Fruit fly (Drosophila melanogaster) whole organism, embryonic: Measurements from ENCODE around the gene Jhbp5.

Experiments
- ATbp ChIP-seq: fragments of 200-800 bp; sonication (Bioruptor generic); optimal IDR thresholded peaks from 2 replicates; lab custom pipeline; 2017; ENCODE audit warnings: missing biosample characterization, mild to moderate bottlenecking, missing genetic modification characterization, missing genetic modification reagents
- Bdp1 ChIP-seq: fragments of 200-800 bp; sonication (Bioruptor generic); optimal IDR thresholded peaks from 3 replicates; lab custom pipeline; 2016; ENCODE audit warnings: missing biosample characterization, missing genetic modification characterization
- CG10267 ChIP-seq: fragments of 200-800 bp; sonication (Bioruptor generic); optimal IDR thresholded peaks from 2 replicates; lab custom pipeline; 2018; ENCODE audit warnings: missing biosample characterization, mild to moderate bottlenecking, missing genetic modification characterization, moderate library complexity
- CG10366 ChIP-seq: fragments of 200-800 bp; sonication (Bioruptor generic); IDR thresholded peaks from 2 replicates; pipeline ENCODE4 v1.3.6; 2022; ENCODE audit warnings: missing biosample characterization, missing genetic modification characterization
- CG12155 ChIP-seq: fragments of 200-800 bp; sonication (Bioruptor generic); optimal IDR thresholded peaks from 3 replicates; lab custom pipeline; 2016; ENCODE audit warnings: missing biosample characterization, missing genetic modification characterization
- CG12299 ChIP-seq: fragments of 200-800 bp; sonication (Bioruptor generic); optimal IDR thresholded peaks from 2 replicates; lab custom pipeline; 2018; ENCODE audit warnings: missing biosample characterization, mild to moderate bottlenecking, missing genetic modification characterization
- CG12391 ChIP-seq: fragments of 200-800 bp; sonication (Bioruptor generic); optimal IDR thresholded peaks from 3 replicates; lab custom pipeline; 2018; ENCODE audit warnings: missing biosample characterization, mild to moderate bottlenecking, missing genetic modification characterization, moderate library complexity
- CG13894 ChIP-seq: fragments of 200-800 bp; sonication (Bioruptor generic); optimal IDR thresholded peaks from 3 replicates; lab custom pipeline; 2018; ENCODE audit warnings: missing biosample characterization, mild to moderate bottlenecking, missing genetic modification characterization, moderate library complexity
- CG14860 ChIP-seq: fragments of 200-800 bp; sonication (Bioruptor generic); IDR thresholded peaks from 3 replicates; pipeline ENCODE4 v1.3.6; 2022; ENCODE audit warnings: missing biosample characterization, missing genetic modification characterization; ENCODE audit not compliant: partially characterized antibody
- CG15696 ChIP-seq: fragments of 200-800 bp; sonication (Bioruptor generic); optimal IDR thresholded peaks from 2 replicates; lab custom pipeline; 2019; ENCODE audit warnings: missing biosample characterization, mild to moderate bottlenecking, missing genetic modification characterization, moderate library complexity
- CG17802 ChIP-seq: fragments of 200-800 bp; sonication (Bioruptor generic); optimal IDR thresholded peaks from 2 replicates; lab custom pipeline; 2018; ENCODE audit warnings: missing biosample characterization, mild to moderate bottlenecking, missing genetic modification characterization, moderate library complexity
- CG18764 ChIP-seq: fragments of 200-800 bp; sonication (Bioruptor generic); optimal IDR thresholded peaks from 3 replicates; lab custom pipeline; 2016; ENCODE audit warnings: missing biosample characterization, missing genetic modification characterization
- CG30431 ChIP-seq: fragments of 200-800 bp; sonication (Bioruptor generic); optimal IDR thresholded peaks from 2 replicates; lab custom pipeline; 2017; ENCODE audit warnings: missing biosample characterization, missing genetic modification characterization
- CG34376 ChIP-seq: fragments of 200-800 bp; sonication (Bioruptor generic); optimal IDR thresholded peaks from 2 replicates; lab custom pipeline; 2018; ENCODE audit warnings: missing biosample characterization, mild to moderate bottlenecking, missing genetic modification characterization
- CG3726 ChIP-seq: fragments of 200-800 bp; sonication (Bioruptor generic); IDR thresholded peaks from 3 replicates; pipeline ENCODE4, ENCODE4 v1.3.6; 2022; ENCODE audit warnings: missing biosample characterization, missing genetic modification characterization
- CG42726 ChIP-seq: fragments of 200-800 bp; sonication (Bioruptor generic); IDR thresholded peaks from 2 replicates; pipeline ENCODE4 v1.3.6; 2022; ENCODE audit warnings: missing biosample characterization, missing genetic modification characterization; ENCODE audit not compliant: partially characterized antibody
- CG6765 ChIP-seq: fragments of 200-800 bp; sonication (Bioruptor generic); optimal IDR thresholded peaks from 3 replicates; lab custom pipeline; 2017; ENCODE audit warnings: missing biosample characterization, mild to moderate bottlenecking, missing genetic modification characterization
- CG7987 ChIP-seq: fragments of 200-800 bp; sonication (Bioruptor generic); optimal IDR thresholded peaks from 2 replicates; lab custom pipeline; 2018; ENCODE audit warnings: missing biosample characterization, mild to moderate bottlenecking, missing genetic modification characterization, moderate library complexity
- CG9817 ChIP-seq: fragments of 200-800 bp; sonication (Bioruptor generic); optimal IDR thresholded peaks from 2 replicates; lab custom pipeline; 2018; ENCODE audit warnings: missing biosample characterization, mild to moderate bottlenecking, missing genetic modification characterization, moderate library complexity
- CG9932 ChIP-seq: fragments of 200-800 bp; sonication (Bioruptor generic); IDR thresholded peaks from 2 replicates; pipeline ENCODE4 v1.3.6; 2022; ENCODE audit warnings: missing biosample characterization, missing genetic modification characterization
- Dip3 ChIP-seq: fragments of 200-800 bp; sonication (Bioruptor generic); optimal IDR thresholded peaks from 3 replicates; lab custom pipeline; 2016; ENCODE audit warnings: missing biosample characterization, missing genetic modification characterization
- Doc3 ChIP-seq: fragments of 200-800 bp; sonication (Bioruptor generic); IDR thresholded peaks from 3 replicates; pipeline ENCODE4 v1.3.6; 2022; ENCODE audit warnings: missing biosample characterization, missing genetic modification characterization; ENCODE audit not compliant: partially characterized antibody
- HLHmδ ChIP-seq: fragments of 200-800 bp; sonication (Bioruptor generic); optimal IDR thresholded peaks from 2 replicates; lab custom pipeline; 2018; ENCODE audit warnings: missing biosample characterization, mild to moderate bottlenecking, missing genetic modification characterization, moderate library complexity
- Hey ChIP-seq: fragments of 200-800 bp; sonication (Bioruptor generic); optimal IDR thresholded peaks from 3 replicates; lab custom pipeline; 2018; ENCODE audit warnings: missing biosample characterization, mild to moderate bottlenecking, missing genetic modification characterization
- Hr78 ChIP-seq, 2 experiments: fragments of 200-800 bp in 1 of 2; fragments of >200 bp in 1 of 2; sonication (Bioruptor generic) in 1 of 2; optimal IDR thresholded peaks; 2 replicates each; lab custom pipeline; 2017 to 2019; ENCODE audit warnings: missing biosample characterization in 2 of 2, missing genetic modification characterization in 2 of 2, mild to moderate bottlenecking in 1 of 2, moderate library complexity in 1 of 2
- Hsf ChIP-seq: fragments of 200-800 bp; sonication (Bioruptor generic); optimal IDR thresholded peaks from 3 replicates; lab custom pipeline; 2016; ENCODE audit warnings: missing biosample characterization, missing genetic modification characterization
- MESR4 ChIP-seq: fragments of 200-800 bp; sonication (Bioruptor generic); optimal IDR thresholded peaks from 2 replicates; lab custom pipeline; 2018; ENCODE audit warnings: missing biosample characterization, mild to moderate bottlenecking, missing genetic modification characterization, moderate library complexity
- NC2α ChIP-seq: fragments of 200-800 bp; sonication (Bioruptor generic); optimal IDR thresholded peaks from 2 replicates; lab custom pipeline; 2016; ENCODE audit warnings: missing biosample characterization, missing genetic modification characterization
- Taf1 ChIP-seq: fragments of 200-800 bp; sonication (Bioruptor generic); IDR thresholded peaks from 2 replicates; pipeline ENCODE4 v1.3.6; 2022; ENCODE audit warnings: missing biosample characterization, missing genetic modification characterization
- ara ChIP-seq: fragments of 200-800 bp; sonication (Bioruptor generic); IDR thresholded peaks from 2 replicates; pipeline ENCODE4 v1.3.6; 2022; ENCODE audit warnings: missing biosample characterization, missing genetic modification characterization
- az2 ChIP-seq: fragments of 200-800 bp; sonication (Bioruptor generic); optimal IDR thresholded peaks from 3 replicates; lab custom pipeline; 2016; ENCODE audit warnings: missing biosample characterization, missing genetic modification characterization
- cwo ChIP-seq: fragments of 200-800 bp; sonication (Bioruptor generic); optimal IDR thresholded peaks from 3 replicates; lab custom pipeline; 2017; ENCODE audit warnings: missing biosample characterization, missing genetic modification characterization, mild to moderate bottlenecking, moderate library complexity, missing genetic modification reagents
- dm ChIP-seq: fragments of 200-800 bp; sonication (Bioruptor generic); optimal IDR thresholded peaks from 3 replicates; lab custom pipeline; 2016; ENCODE audit warnings: missing biosample characterization, missing genetic modification characterization
- dmrt11E ChIP-seq: fragments of 200-800 bp; sonication (Bioruptor generic); optimal IDR thresholded peaks from 3 replicates; lab custom pipeline; 2018; ENCODE audit warnings: missing biosample characterization, mild to moderate bottlenecking, missing genetic modification characterization, moderate library complexity
- fd3F ChIP-seq: fragments of 200-800 bp; sonication (Bioruptor generic); optimal IDR thresholded peaks from 2 replicates; lab custom pipeline; 2018; ENCODE audit warnings: missing biosample characterization, mild to moderate bottlenecking, missing genetic modification characterization, moderate library complexity
- fd96Cb ChIP-seq: fragments of 200-800 bp; sonication (Bioruptor generic); optimal IDR thresholded peaks from 2 replicates; lab custom pipeline; 2018; ENCODE audit warnings: missing biosample characterization, mild to moderate bottlenecking, missing genetic modification characterization, moderate library complexity
- fu2 ChIP-seq: fragments of 200-800 bp; sonication (Bioruptor generic); optimal IDR thresholded peaks from 2 replicates; lab custom pipeline; 2016; ENCODE audit warnings: missing biosample characterization, missing genetic modification characterization
- gem ChIP-seq: fragments of 200-800 bp; sonication (Bioruptor generic); optimal IDR thresholded peaks from 2 replicates; lab custom pipeline; 2019; ENCODE audit warnings: missing biosample characterization, mild to moderate bottlenecking, missing genetic modification characterization, moderate library complexity
- hb ChIP-seq: fragments of 200-800 bp; sonication (Bioruptor generic); IDR thresholded peaks from 3 replicates; pipeline ENCODE4 v1.3.6; 2022; ENCODE audit warnings: missing biosample characterization, missing genetic modification characterization; ENCODE audit not compliant: partially characterized antibody
- jumu ChIP-seq: fragments of 200-800 bp; sonication (Bioruptor generic); optimal IDR thresholded peaks from 3 replicates; lab custom pipeline; 2016; ENCODE audit warnings: missing biosample characterization, missing genetic modification characterization
- kay ChIP-seq: fragments of 200-800 bp; sonication (Bioruptor generic); optimal IDR thresholded peaks from 2 replicates; lab custom pipeline; 2016; ENCODE audit warnings: missing biosample characterization, missing genetic modification characterization
- lola ChIP-seq, 3 experiments: fragments of >200 bp in 2 of 3; fragments of 200-800 bp in 1 of 3; sonication (Bioruptor generic) in 1 of 3; optimal IDR thresholded peaks; 2 replicates each; lab custom pipeline; 2017 to 2019; ENCODE audit warnings: missing biosample characterization in 3 of 3, missing genetic modification characterization in 3 of 3, mild to moderate bottlenecking in 1 of 3, moderate library complexity in 1 of 3
- mld ChIP-seq: fragments of 200-800 bp; sonication (Bioruptor generic); IDR thresholded peaks from 3 replicates; pipeline ENCODE4 v1.3.6; 2022; ENCODE audit warnings: missing biosample characterization, missing genetic modification characterization; ENCODE audit not compliant: partially characterized antibody
- nom ChIP-seq: fragments of 200-800 bp; sonication (Bioruptor generic); optimal IDR thresholded peaks from 2 replicates; lab custom pipeline; 2017; ENCODE audit warnings: missing biosample characterization, missing genetic modification characterization, mild to moderate bottlenecking, moderate library complexity, missing genetic modification reagents
- rib ChIP-seq: fragments of 200-800 bp; sonication (Bioruptor generic); IDR thresholded peaks from 2 replicates; pipeline ENCODE4 v1.3.6; 2022; ENCODE audit warnings: missing biosample characterization, missing genetic modification characterization
- row ChIP-seq: fragments of 200-800 bp; sonication (Bioruptor generic); IDR thresholded peaks from 3 replicates; pipeline ENCODE4 v1.3.6; 2022; ENCODE audit warnings: missing biosample characterization, missing genetic modification characterization
- tap ChIP-seq: fragments of 200-800 bp; optimal IDR thresholded peaks from 3 replicates; lab custom pipeline; 2019; ENCODE audit warnings: missing biosample characterization, mild to moderate bottlenecking, missing genetic modification characterization, moderate library complexity
- wor ChIP-seq: fragments of 200-800 bp; sonication (Bioruptor generic); IDR thresholded peaks from 2 replicates; pipeline ENCODE4 v1.3.6; 2022; ENCODE audit warnings: missing biosample characterization, missing genetic modification characterization
- zf30C ChIP-seq: fragments of 200-800 bp; sonication (Bioruptor generic); optimal IDR thresholded peaks from 3 replicates; lab custom pipeline; 2018; ENCODE audit warnings: missing biosample characterization, mild to moderate bottlenecking, missing genetic modification characterization

Gene Jhbp5

dm6 chr3R:16049369-16049768 lies 3.4 kb upstream of the Jhbp5 start, which contains the start of the genes IKKbeta and CG5013 (continued):
- peak; percentile 4 for TF ChIP-seq kay (GFP tag; lab: Kevin White, UChicago)
- no peak for TF ChIP-seq Hey (tag; lab: Kevin White, UChicago)
- no peak for TF ChIP-seq wor
- TF ChIP-seq nom (GFP tag; lab: Kevin White, UChicago): no peak
- TF ChIP-seq NC2α (GFP tag; lab: Kevin White, UChicago): no peak
- no peak for TF ChIP-seq CG3726 (GFP tag; lab: Robert Waterston, UW)
- TF ChIP-seq Taf1: no peak
- TF ChIP-seq fd96Cb (tag; lab: Kevin White, UChicago): no peak
- TF ChIP-seq CG10267 (tag; lab: Kevin White, UChicago): peak; percentile 59
- TF ChIP-seq fd3F: no peak
- TF ChIP-seq Bdp1: peak; percentile 7
- peak; percentile 73 for TF ChIP-seq jumu (GFP tag; lab: Kevin White, UChicago)
- TF ChIP-seq gem (tag; lab: Kevin White, UChicago): no peak
- TF ChIP-seq mld (GFP tag; lab: Robert Waterston, UW): peak; percentile 69
- TF ChIP-seq CG6765 (GFP tag; lab: Kevin White, UChicago): no peak
- TF ChIP-seq CG12155 (GFP tag; lab: Kevin White, UChicago): peak; percentile 42
- peak; percentile 46; the same call in 1 of the 2 replicates for TF ChIP-seq rib (GFP tag; lab: Robert Waterston, UW)
- peak; percentile 61 for TF ChIP-seq CG9817 (tag; lab: Kevin White, UChicago)
- TF ChIP-seq lola (GFP tag; optimal IDR thresholded peaks at IDR 0.05; lab: Kevin White, UChicago): peak in 1 of 3 experiments; percentile 26
- TF ChIP-seq CG9932 (GFP tag; lab: Robert Waterston, UW): peak; percentile 73
- no peak for TF ChIP-seq HLHmδ (GFP tag; lab: Kevin White, UChicago)
- TF ChIP-seq Hr78 (GFP tag; optimal IDR thresholded peaks at IDR 0.05; lab: Kevin White, UChicago): no peak
- TF ChIP-seq tap (tag; lab: Kevin White, UChicago): no peak
- peak; percentile 41 for TF ChIP-seq dmrt11E (tag; lab: Kevin White, UChicago)
- TF ChIP-seq CG12391: peak; percentile 48
- no peak for TF ChIP-seq CG17802 (tag; lab: Kevin White, UChicago)
- peak; percentile 29; the same call in 1 of the 2 replicates for TF ChIP-seq CG10366 (GFP tag; lab: Robert Waterston, UW)
- TF ChIP-seq row (GFP tag; lab: Robert Waterston, UW): peak; percentile 92
- no peak for TF ChIP-seq CG12299
- peak; percentile 81 for TF ChIP-seq Doc3 (GFP tag; lab: Robert Waterston, UW)
- no peak for TF ChIP-seq ATbp
- peak; percentile 59 for TF ChIP-seq Hsf (GFP tag; lab: Kevin White, UChicago)
- TF ChIP-seq cwo (GFP tag; lab: Kevin White, UChicago): no peak
- TF ChIP-seq MESR4 (GFP tag; lab: Kevin White, UChicago): peak; percentile 22
- no peak for TF ChIP-seq CG7987
- no peak for TF ChIP-seq CG13894 (tag; lab: Kevin White, UChicago)
- TF ChIP-seq az2: peak; percentile 26
- no peak for TF ChIP-seq zf30C (GFP tag; lab: Kevin White, UChicago)
- TF ChIP-seq Dip3 (GFP tag; lab: Kevin White, UChicago): peak; percentile 58
- TF ChIP-seq dm: peak; percentile 54
- TF ChIP-seq CG30431 (GFP tag; lab: Kevin White, UChicago): no peak
- peak; percentile 43 for TF ChIP-seq fu2 (GFP tag; lab: Kevin White, UChicago)
- TF ChIP-seq CG14860 (GFP tag; lab: Robert Waterston, UW): peak; percentile 85
- TF ChIP-seq CG18764 (GFP tag; lab: Kevin White, UChicago): peak; percentile 60
- TF ChIP-seq CG42726 (GFP tag; lab: Robert Waterston, UW): 0 out of 2 replicates have a peak, but pooled peaks have one; percentile 39
- TF ChIP-seq CG34376 (GFP tag; lab: Kevin White, UChicago): peak; percentile 24
- peak; percentile 57; the same call in 1 of the 2 replicates for TF ChIP-seq ara (GFP tag; lab: Robert Waterston, UW)
- TF ChIP-seq hb (GFP tag; lab: Robert Waterston, UW): peak; percentile 80
- no peak for TF ChIP-seq CG15696 (tag; lab: Kevin White, UChicago)
